Fruit fly (Drosophila melanogaster) whole organism, embryonic: ENCODE results near the gene CG1951.

Experiments used
- Abd-B ChIP-seq: fragments of 200-800 bp; sonication (Bioruptor generic); optimal IDR thresholded peaks from 2 replicates; lab custom pipeline; 2018; ENCODE audit warnings: missing biosample characterization, mild to moderate bottlenecking, missing genetic modification characterization, moderate library complexity
- Aef1 ChIP-seq: fragments of 200-800 bp; sonication (Bioruptor generic); IDR thresholded peaks from 3 replicates; pipeline ENCODE4 v1.3.6; 2022; ENCODE audit warnings: missing biosample characterization, missing genetic modification characterization
- Asciz ChIP-seq: fragments of 200-800 bp; sonication (Bioruptor generic); optimal IDR thresholded peaks from 2 replicates; lab custom pipeline; 2017; ENCODE audit warnings: missing biosample characterization, mild to moderate bottlenecking, missing genetic modification characterization, missing genetic modification reagents
- Bdp1 ChIP-seq: fragments of 200-800 bp; sonication (Bioruptor generic); optimal IDR thresholded peaks from 3 replicates; lab custom pipeline; 2016; ENCODE audit warnings: missing biosample characterization, missing genetic modification characterization
- CG10147 ChIP-seq: fragments of 200-800 bp; sonication (Bioruptor generic); optimal IDR thresholded peaks from 2 replicates; lab custom pipeline; 2019; ENCODE audit warnings: missing biosample characterization, mild to moderate bottlenecking, missing genetic modification characterization, moderate library complexity
- CG10979 ChIP-seq: fragments of 200-800 bp; sonication (Bioruptor generic); optimal IDR thresholded peaks from 2 replicates; lab custom pipeline; 2018; ENCODE audit warnings: missing biosample characterization, mild to moderate bottlenecking, missing genetic modification characterization, moderate library complexity
- CG11695 ChIP-seq: fragments of 200-800 bp; sonication (Bioruptor generic); IDR thresholded peaks from 3 replicates; pipeline ENCODE4 v1.3.6; 2022; ENCODE audit warnings: missing biosample characterization, missing genetic modification characterization
- CG12104 ChIP-seq: fragments of 200-800 bp; sonication (Bioruptor generic); optimal IDR thresholded peaks from 3 replicates; lab custom pipeline; 2016; ENCODE audit warnings: missing biosample characterization, missing genetic modification characterization
- CG12236 ChIP-seq: fragments of 200-800 bp; sonication (Bioruptor generic); optimal IDR thresholded peaks from 2 replicates; lab custom pipeline; 2016; ENCODE audit warnings: missing biosample characterization, missing genetic modification characterization
- CG1233 ChIP-seq: fragments of 200-800 bp; sonication (Bioruptor generic); optimal IDR thresholded peaks from 4 replicates; lab custom pipeline; 2018; ENCODE audit warnings: missing biosample characterization, mild to moderate bottlenecking, missing genetic modification characterization
- CG12659 ChIP-seq: fragments of 200-800 bp; sonication (Bioruptor generic); optimal IDR thresholded peaks from 3 replicates; lab custom pipeline; 2017; ENCODE audit warnings: mild to moderate bottlenecking, missing biosample characterization, missing genetic modification reagents, missing genetic modification characterization
- CG1529 ChIP-seq: fragments of 200-800 bp; sonication (Bioruptor generic); optimal IDR thresholded peaks from 3 replicates; lab custom pipeline; 2018; ENCODE audit warnings: missing biosample characterization, missing genetic modification characterization
- CG15479 ChIP-seq: fragments of 200-800 bp; sonication (Bioruptor generic); optimal IDR thresholded peaks from 3 replicates; lab custom pipeline; 2019; ENCODE audit warnings: missing biosample characterization, mild to moderate bottlenecking, missing genetic modification characterization, moderate library complexity
- CG2120 ChIP-seq: fragments of 200-800 bp; sonication (Bioruptor generic); optimal IDR thresholded peaks from 3 replicates; lab custom pipeline; 2016; ENCODE audit warnings: missing biosample characterization, missing genetic modification characterization
- CG6854 ChIP-seq: fragments of 200-800 bp; sonication (Bioruptor generic); optimal IDR thresholded peaks from 3 replicates; lab custom pipeline; 2017; ENCODE audit warnings: missing biosample characterization, mild to moderate bottlenecking, missing genetic modification characterization
- CG7556 ChIP-seq: fragments of 200-800 bp; sonication (Bioruptor generic); optimal IDR thresholded peaks from 2 replicates; lab custom pipeline; 2017; ENCODE audit warnings: missing biosample characterization, mild to moderate bottlenecking, missing genetic modification characterization
- CG9817 ChIP-seq: fragments of 200-800 bp; sonication (Bioruptor generic); optimal IDR thresholded peaks from 2 replicates; lab custom pipeline; 2018; ENCODE audit warnings: missing biosample characterization, mild to moderate bottlenecking, missing genetic modification characterization, moderate library complexity
- CoRest ChIP-seq: fragments of 200-800 bp; sonication (Bioruptor generic); optimal IDR thresholded peaks from 3 replicates; lab custom pipeline; 2018; ENCODE audit warnings: missing biosample characterization, mild to moderate bottlenecking, missing genetic modification characterization, moderate library complexity
- Eip74EF ChIP-seq, 2 experiments: fragments of 200-800 bp in 1 of 2; fragments of >200 bp in 1 of 2; sonication (Bioruptor generic) in 1 of 2; optimal IDR thresholded peaks; 2 replicates each; lab custom pipeline; 2017 to 2019; ENCODE audit warnings: missing biosample characterization in 2 of 2, missing genetic modification characterization in 2 of 2, mild to moderate bottlenecking in 1 of 2, moderate library complexity in 1 of 2
- Fer1 ChIP-seq: fragments of 200-800 bp; sonication (Bioruptor generic); optimal IDR thresholded peaks from 2 replicates; lab custom pipeline; 2017; ENCODE audit warnings: missing biosample characterization, mild to moderate bottlenecking, missing genetic modification characterization
- HHEX ChIP-seq: fragments of 200-800 bp; sonication (Bioruptor generic); optimal IDR thresholded peaks from 3 replicates; lab custom pipeline; 2017; ENCODE audit warnings: missing biosample characterization, mild to moderate bottlenecking, missing genetic modification characterization, missing genetic modification reagents
- Hand ChIP-seq: fragments of 200-800 bp; sonication (Bioruptor generic); optimal IDR thresholded peaks from 2 replicates; lab custom pipeline; 2017; ENCODE audit warnings: mild to moderate bottlenecking, missing biosample characterization, missing genetic modification reagents, missing genetic modification characterization
- Hr3 ChIP-seq: fragments of 200-800 bp; sonication (Bioruptor generic); optimal IDR thresholded peaks from 3 replicates; lab custom pipeline; 2016; ENCODE audit warnings: missing biosample characterization, missing genetic modification characterization
- Hsf ChIP-seq: fragments of 200-800 bp; sonication (Bioruptor generic); optimal IDR thresholded peaks from 3 replicates; lab custom pipeline; 2016; ENCODE audit warnings: missing biosample characterization, missing genetic modification characterization
- NC2α ChIP-seq: fragments of 200-800 bp; sonication (Bioruptor generic); optimal IDR thresholded peaks from 2 replicates; lab custom pipeline; 2016; ENCODE audit warnings: missing biosample characterization, missing genetic modification characterization
- Nf-YB ChIP-seq: fragments of 200-800 bp; sonication (Bioruptor generic); optimal IDR thresholded peaks from 3 replicates; lab custom pipeline; 2019; ENCODE audit warnings: missing biosample characterization, mild to moderate bottlenecking, missing genetic modification characterization, moderate library complexity
- PHDP ChIP-seq: fragments of 200-800 bp; sonication (Bioruptor generic); optimal IDR thresholded peaks from 3 replicates; lab custom pipeline; 2018; ENCODE audit warnings: missing biosample characterization, mild to moderate bottlenecking, missing genetic modification characterization, moderate library complexity
- Rfx ChIP-seq: fragments of 200-800 bp; sonication (Bioruptor generic); IDR thresholded peaks from 2 replicates; pipeline ENCODE4 v1.3.6; 2022; ENCODE audit warnings: missing biosample characterization, missing genetic modification characterization
- Sox100B ChIP-seq: fragments of 200-800 bp; sonication (Bioruptor generic); optimal IDR thresholded peaks from 3 replicates; lab custom pipeline; 2018; ENCODE audit warnings: missing biosample characterization, mild to moderate bottlenecking, missing genetic modification characterization
- aop ChIP-seq: fragments of 200-800 bp; sonication (Bioruptor generic); IDR thresholded peaks from 2 replicates; pipeline ENCODE4 v1.3.6; 2022; ENCODE audit warnings: missing biosample characterization, missing genetic modification characterization
- bigmax ChIP-seq: fragments of 200-800 bp; sonication (Bioruptor generic); optimal IDR thresholded peaks from 2 replicates; lab custom pipeline; 2018; ENCODE audit warnings: missing biosample characterization, mild to moderate bottlenecking, missing genetic modification characterization
- btn ChIP-seq: fragments of 200-800 bp; sonication (Bioruptor generic); optimal IDR thresholded peaks from 2 replicates; lab custom pipeline; 2016; ENCODE audit warnings: missing biosample characterization, missing genetic modification characterization
- chinmo ChIP-seq: fragments of 200-800 bp; sonication (Bioruptor generic); IDR thresholded peaks from 4 replicates; pipeline ENCODE4 v1.3.6; 2022; ENCODE audit warnings: missing biosample characterization, missing genetic modification characterization; ENCODE audit not compliant: partially characterized antibody
- ci ChIP-seq: fragments of 200-800 bp; sonication (Bioruptor generic); IDR thresholded peaks from 3 replicates; pipeline ENCODE4 v1.3.6; 2022; ENCODE audit warnings: missing biosample characterization, missing genetic modification characterization
- dmrt99B ChIP-seq: fragments of 200-800 bp; sonication (Bioruptor generic); optimal IDR thresholded peaks from 2 replicates; lab custom pipeline; 2018; ENCODE audit warnings: missing biosample characterization, mild to moderate bottlenecking, missing genetic modification characterization, moderate library complexity
- en ChIP-seq: fragments of 200-800 bp; sonication (Bioruptor generic); optimal IDR thresholded peaks from 2 replicates; lab custom pipeline; 2016; ENCODE audit warnings: missing biosample characterization, missing genetic modification characterization
- fd3F ChIP-seq: fragments of 200-800 bp; sonication (Bioruptor generic); optimal IDR thresholded peaks from 2 replicates; lab custom pipeline; 2018; ENCODE audit warnings: missing biosample characterization, mild to moderate bottlenecking, missing genetic modification characterization, moderate library complexity
- fd64A ChIP-seq: fragments of 200-800 bp; sonication (Bioruptor generic); optimal IDR thresholded peaks from 3 replicates; lab custom pipeline; 2018; ENCODE audit warnings: missing biosample characterization, mild to moderate bottlenecking, missing genetic modification characterization
- maf-S ChIP-seq: fragments of 200-800 bp; sonication (Bioruptor generic); optimal IDR thresholded peaks from 2 replicates; lab custom pipeline; 2016; ENCODE audit warnings: missing biosample characterization, missing genetic modification characterization
- nau ChIP-seq: fragments of 200-800 bp; sonication (Bioruptor generic); optimal IDR thresholded peaks from 3 replicates; lab custom pipeline; 2017; ENCODE audit warnings: missing biosample characterization, mild to moderate bottlenecking, missing genetic modification characterization, missing genetic modification reagents
- nerfin-2 ChIP-seq: fragments of 200-800 bp; sonication (Bioruptor generic); IDR thresholded peaks from 2 replicates; pipeline ENCODE4 v1.3.6; 2022; ENCODE audit warnings: missing biosample characterization, missing genetic modification characterization; ENCODE audit not compliant: partially characterized antibody
- org-1 ChIP-seq: fragments of 200-800 bp; sonication (Bioruptor generic); optimal IDR thresholded peaks from 2 replicates; lab custom pipeline; 2017; ENCODE audit warnings: missing biosample characterization, missing genetic modification characterization
- ro ChIP-seq: fragments of 200-800 bp; sonication (Bioruptor generic); IDR thresholded peaks from 2 replicates; pipeline ENCODE4 v1.3.6; 2022; ENCODE audit warnings: missing biosample characterization, missing genetic modification characterization
- run ChIP-seq: fragments of 200-800 bp; sonication (Bioruptor generic); optimal IDR thresholded peaks from 3 replicates; lab custom pipeline; 2018; ENCODE audit warnings: missing biosample characterization, mild to moderate bottlenecking, missing genetic modification characterization
- schlank ChIP-seq: fragments of 200-800 bp; sonication (Bioruptor generic); optimal IDR thresholded peaks from 2 replicates; lab custom pipeline; 2018; ENCODE audit warnings: missing biosample characterization, mild to moderate bottlenecking, missing genetic modification characterization
- so ChIP-seq: fragments of 200-800 bp; sonication (Bioruptor generic); IDR thresholded peaks from 3 replicates; pipeline ENCODE4 v1.3.6; 2022; ENCODE audit warnings: missing biosample characterization, missing genetic modification characterization
- sob ChIP-seq: fragments of 200-800 bp; sonication (Bioruptor generic); IDR thresholded peaks from 2 replicates; pipeline ENCODE4 v1.3.6; 2022; ENCODE audit warnings: missing biosample characterization, missing genetic modification characterization
- wor ChIP-seq: fragments of 200-800 bp; sonication (Bioruptor generic); IDR thresholded peaks from 2 replicates; pipeline ENCODE4 v1.3.6; 2022; ENCODE audit warnings: missing biosample characterization, missing genetic modification characterization
- zfh1 ChIP-seq: fragments of 200-800 bp; sonication (Bioruptor generic); IDR thresholded peaks from 3 replicates; pipeline ENCODE4 v1.3.6; 2022; ENCODE audit warnings: missing biosample characterization, missing genetic modification characterization

CG1951 gene

DNA sequence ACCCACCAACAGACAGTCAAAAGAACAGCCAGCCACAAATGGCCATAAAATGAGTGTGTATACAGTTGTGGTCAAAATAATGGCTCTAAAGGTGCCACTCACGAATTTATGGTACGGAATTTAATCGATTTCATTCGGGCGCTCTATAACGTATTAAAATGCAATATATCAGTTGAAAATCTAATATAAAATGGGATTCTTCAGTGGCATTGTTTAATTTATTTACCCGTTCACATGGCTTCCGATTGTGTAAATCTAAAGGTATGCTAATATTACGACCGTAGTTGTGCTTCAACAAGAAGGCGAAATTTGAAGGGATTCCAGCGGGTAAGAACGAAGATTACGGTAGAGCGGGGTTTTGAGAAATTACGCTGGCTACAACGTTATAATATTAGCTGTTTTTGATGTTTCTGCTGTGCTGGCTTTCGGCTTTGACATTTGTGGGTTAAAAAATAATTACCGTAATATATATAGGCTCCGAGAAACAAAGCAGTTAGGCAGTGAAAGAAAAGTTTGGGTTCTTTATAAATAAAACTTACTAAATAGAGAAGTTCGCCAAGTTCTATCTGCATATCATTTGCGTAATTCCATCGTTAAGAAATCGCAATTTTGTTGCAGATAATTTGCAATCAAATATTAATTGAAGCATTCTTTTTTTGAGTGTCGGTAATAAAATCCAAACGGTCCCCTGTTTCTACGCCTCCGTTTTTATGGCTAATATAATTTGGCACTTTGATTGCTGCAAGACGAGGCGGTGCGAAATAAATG lies 48.8 kb downstream of the CG1951 start (continued):
- TF ChIP-seq Abd-B (peak; percentile 51), ci (no peak), PHDP (tag; lab: Kevin White, UChicago) (no peak), CG1233 (no peak), Rfx (peak; percentile 29; the same call in 1 of the 2 replicates), Fer1 (GFP tag; lab: Kevin White, UChicago) (peak; percentile 46), run (tag; lab: Kevin White, UChicago) (peak; percentile 28), aop (GFP tag; lab: Robert Waterston, UW) (no peak), Bdp1 (no peak), fd64A (GFP tag; lab: Kevin White, UChicago) (no peak), chinmo (no peak), Asciz (GFP tag; lab: Kevin White, UChicago) (no peak), sob (GFP tag; lab: Robert Waterston, UW) (0 out of 2 replicates have a peak, but pooled peaks have one; percentile 22), CG6854 (GFP tag; lab: Kevin White, UChicago) (no peak), CG7556 (peak; percentile 45), CG1529 (GFP tag; lab: Kevin White, UChicago) (no peak), fd3F (GFP tag; lab: Kevin White, UChicago) (no peak), ro (GFP tag; lab: Robert Waterston, UW) (no peak), Hr3 (GFP tag; lab: Kevin White, UChicago) (no peak), CG15479 (GFP tag; lab: Kevin White, UChicago) (no peak), CG2120 (GFP tag; lab: Kevin White, UChicago) (peak; percentile 47), CG9817 (tag; lab: Kevin White, UChicago) (no peak), bigmax (GFP tag; lab: Kevin White, UChicago) (no peak), HHEX (GFP tag; lab: Kevin White, UChicago) (no peak), CoRest (tag; lab: Kevin White, UChicago) (no peak), Eip74EF (GFP tag; optimal IDR thresholded peaks at IDR 0.05; lab: Kevin White, UChicago) (no peak), wor (GFP tag; lab: Robert Waterston, UW) (no peak), CG12659 (GFP tag; lab: Kevin White, UChicago) (peak; percentile 4), Nf-YB (GFP tag; lab: Kevin White, UChicago) (no peak), so (GFP tag; lab: Robert Waterston, UW) (no peak), CG10979 (no peak), nerfin-2 (no peak), CG12104 (GFP tag; lab: Kevin White, UChicago) (no peak), org-1 (peak; percentile 1), NC2α (no peak), CG12236 (GFP tag; lab: Kevin White, UChicago) (no peak), Hand (GFP tag; lab: Kevin White, UChicago) (no peak), Aef1 (GFP tag; lab: Robert Waterston, UW) (no peak), dmrt99B (peak; percentile 37), Hsf (GFP tag; lab: Kevin White, UChicago) (peak; percentile 13), CG10147 (GFP tag; lab: Kevin White, UChicago) (peak; percentile 29), en (GFP tag; lab: Kevin White, UChicago) (no peak), Sox100B (no peak), btn (GFP tag; lab: Kevin White, UChicago) (no peak), CG11695 (GFP tag; lab: Robert Waterston, UW) (peak; percentile 51; the same call in 1 of the 3 replicates), schlank (tag; lab: Kevin White, UChicago) (no peak), maf-S (GFP tag; lab: Kevin White, UChicago) (no peak), nau (GFP tag; lab: Kevin White, UChicago) (no peak), zfh1 (GFP tag; lab: Robert Waterston, UW) (no peak)
